Worm (Caenorhabditis elegans): ENCODE measurements around the gene Y57E12AL.2.

The Y57E12AL.2 gene

ce11 chrV:7093720-7094401, 36.0 kb downstream of the Y57E12AL.2 start, which contains the start of gene nhr-135 (continued):
- TF ChIP-seq dpl-1 (GFP tag; optimal IDR thresholded peaks at IDR 0.05) (peak in 2 of 3 experiments; percentile 28 to 32), lsy-2 (tag; optimal IDR thresholded peaks at IDR 0.05) (peak in 1 of 2 experiments; percentile 50), mep-1 (tag; optimal IDR thresholded peaks at IDR 0.05) (peak; percentile 58), nhr-11 (tag; optimal IDR thresholded peaks at IDR 0.05) (no peak), nhr-90 (tag; optimal IDR thresholded peaks at IDR 0.05; ENCODE audit: poor library complexity) (peak; percentile 60), egl-13 (tag; optimal IDR thresholded peaks at IDR 0.05) (no peak), ceh-8 (GFP tag; optimal IDR thresholded peaks at IDR 0.05) (no peak), ets-5 (GFP tag; IDR thresholded peaks at IDR 0.05) (no peak), lin-35 (GFP tag; optimal IDR thresholded peaks at IDR 0.05) (peak in 1 of 2 experiments; percentile 77)

- TF ChIP-seq dsc-1 (tag; optimal IDR thresholded peaks at IDR 0.05) (peak; percentile 14), nhr-71 (tag; optimal IDR thresholded peaks at IDR 0.05) (peak; percentile 19), elt-2 (tag; optimal IDR thresholded peaks at IDR 0.05) (peak; percentile 67), snpc-4 (tag; optimal IDR thresholded peaks at IDR 0.05) (no peak), lin-14 (GFP tag; optimal IDR thresholded peaks at IDR 0.05) (peak; percentile 15), unc-130 (tag; optimal IDR thresholded peaks at IDR 0.05) (no peak), pqm-1 (tag; optimal IDR thresholded peaks at IDR 0.05) (no peak), nhr-20 (tag; optimal IDR thresholded peaks at IDR 0.05) (peak; percentile 51), sptf-1 (tag; optimal IDR thresholded peaks at IDR 0.05) (no peak), nhr-85 (tag) (peak; percentile 71), nhr-11 (tag; optimal IDR thresholded peaks at IDR 0.05) (no peak), ztf-4 (tag; optimal IDR thresholded peaks at IDR 0.05) (no peak), unc-98 (GFP tag; IDR thresholded peaks at IDR 0.05) (no peak)
Measured at ce11 chrV:7095254-7095990, 37.5 kb downstream of the Y57E12AL.2 start.

- TF ChIP-seq efl-1 (optimal IDR thresholded peaks at IDR 0.05), result no peak
- TF ChIP-seq efl-1 (GFP tag; optimal IDR thresholded peaks at IDR 0.05 in 1 of 2), result peak in 1 of 2 experiments; percentile 91
- no peak for TF ChIP-seq unc-62 (GFP tag; optimal IDR thresholded peaks at IDR 0.05)
Measured at ce11 chrV:7096129-7096730, 38.3 kb downstream of the Y57E12AL.2 start.

ce11 chrV:7096811-7097210, 38.9 kb downstream of the Y57E12AL.2 start:
- no peak for TF ChIP-seq grh-1 (GFP tag; IDR thresholded peaks at IDR 0.05)
- TF ChIP-seq C16A3.4 (tag; optimal IDR thresholded peaks at IDR 0.05), result no peak
- TF ChIP-seq efl-1 (optimal IDR thresholded peaks at IDR 0.05), result no peak
- peak in 1 of 2 experiments; percentile 6 for TF ChIP-seq efl-1 (GFP tag; optimal IDR thresholded peaks at IDR 0.05 in 1 of 2)

ce11 chrV:7103247-7103646, 45.4 kb downstream of the Y57E12AL.2 start, which contains the start of gene odr-2:
Gene odr-2 (plus strand): TSS chrV:7103547.
- no peak for TF ChIP-seq ceh-82 (tag; optimal IDR thresholded peaks at IDR 0.05)
- TF ChIP-seq ceh-63 (GFP tag; optimal IDR thresholded peaks at IDR 0.05), result no peak
- no peak for TF ChIP-seq aly-2 (tag; optimal IDR thresholded peaks at IDR 0.05)
- no peak for TF ChIP-seq sptf-1 (tag; optimal IDR thresholded peaks at IDR 0.05)
- no peak for TF ChIP-seq F16B12.6 (tag; optimal IDR thresholded peaks at IDR 0.05)
- no peak for TF ChIP-seq unc-62 (GFP tag; optimal IDR thresholded peaks at IDR 0.05)

Measured in whole organism, L1 larva.